Worm (Caenorhabditis elegans): ENCODE data around the gene T28C12.15.

Gene T28C12.15

DNA sequence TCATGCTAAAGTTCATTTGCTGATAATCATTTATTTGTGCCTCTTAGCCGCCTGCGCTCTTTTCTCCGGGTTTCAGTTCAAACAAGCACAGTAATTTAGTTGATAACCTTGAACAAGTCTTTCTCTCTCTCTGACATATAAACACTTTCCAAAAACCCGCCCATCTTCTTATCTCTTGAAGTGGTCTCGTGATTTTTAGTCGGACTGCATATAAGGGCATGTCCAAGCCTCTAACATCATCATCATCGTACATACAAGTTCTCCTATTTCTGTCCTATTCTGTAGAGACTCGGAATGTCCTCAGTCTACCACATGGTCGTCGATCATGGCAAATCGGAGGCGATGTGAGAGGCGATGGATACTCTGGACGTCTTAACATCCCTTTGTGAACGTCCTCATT, 45.4 kb downstream of the T28C12.15 start, which contains the start of gene F31F7.1:
Gene F31F7.1, plus strand, starts transcription at position 235 of the 400 bp plus-strand sequence.
- no peak for TF ChIP-seq Y53G8AR.9 (GFP tag; conservative IDR thresholded peaks at IDR 0.05)
- TF ChIP-seq nhr-80 (tag; optimal IDR thresholded peaks at IDR 0.05), result peak; percentile 98
- TF ChIP-seq ZK185.1 (tag; optimal IDR thresholded peaks at IDR 0.05; ENCODE audit: poor library complexity, severe bottlenecking), result peak; percentile 36
- no peak for TF ChIP-seq cebp-1 (GFP tag; IDR thresholded peaks at IDR 0.05)
- TF ChIP-seq cebp-1 (tag; optimal IDR thresholded peaks at IDR 0.05), result peak; percentile 17
- no peak for TF ChIP-seq attf-3 (GFP tag; conservative IDR thresholded peaks at IDR 0.05)
- peak; percentile 30 for TF ChIP-seq lin-40 (tag; optimal IDR thresholded peaks at IDR 0.05)
- TF ChIP-seq egl-44 (GFP tag; IDR thresholded peaks at IDR 0.05), result 0 out of 2 replicates have a peak, but pooled peaks have one; percentile 40
- TF ChIP-seq attf-6 (GFP tag; IDR thresholded peaks at IDR 0.05), result no peak
- no peak for TF ChIP-seq chd-7 (tag; optimal IDR thresholded peaks at IDR 0.05)
- peak; percentile 76 for TF ChIP-seq ztf-22 (GFP tag; optimal IDR thresholded peaks at IDR 0.05)
- TF ChIP-seq madf-10 (tag; optimal IDR thresholded peaks at IDR 0.05), result peak; percentile 49
- no peak for TF ChIP-seq C06A6.2 (GFP tag; conservative IDR thresholded peaks at IDR 0.05)
- TF ChIP-seq rpc-1 (optimal IDR thresholded peaks at IDR 0.05), result no peak
- TF ChIP-seq rpc-1 (tag; optimal IDR thresholded peaks at IDR 0.05), result no peak
- TF ChIP-seq cebp-2 (GFP tag; IDR thresholded peaks at IDR 0.05), result no peak
- TF ChIP-seq zim-3 (tag; optimal IDR thresholded peaks at IDR 0.05), result no peak
- no peak for TF ChIP-seq hmg-20 (GFP tag; IDR thresholded peaks at IDR 0.05)
- 0 out of 2 replicates have a peak, but pooled peaks have one; percentile 6 for TF ChIP-seq pbrm-1 (GFP tag; IDR thresholded peaks at IDR 0.05)
- TF ChIP-seq tlf-1 (GFP tag; optimal IDR thresholded peaks at IDR 0.05), result peak; percentile 5
- TF ChIP-seq ztf-26 (tag; optimal IDR thresholded peaks at IDR 0.05), result peak; percentile 19
- TF ChIP-seq ets-4 (GFP tag; optimal IDR thresholded peaks at IDR 0.05), result peak; percentile 17
- TF ChIP-seq madf-3 (GFP tag; IDR thresholded peaks at IDR 0.05), result no peak
- peak; percentile 18 for TF ChIP-seq ztf-18 (tag; optimal IDR thresholded peaks at IDR 0.05)
- TF ChIP-seq atf-7 (tag; optimal IDR thresholded peaks at IDR 0.05), result peak; percentile 46
- no peak for TF ChIP-seq Y56A3A.18 (GFP tag; IDR thresholded peaks at IDR 0.05)
- peak in 1 of 2 experiments; percentile 20 for TF ChIP-seq let-607 (tag; optimal IDR thresholded peaks at IDR 0.05)
- TF ChIP-seq tbp1 (GFP tag; optimal IDR thresholded peaks at IDR 0.05), result peak; percentile 49
- TF ChIP-seq ama-1 (optimal IDR thresholded peaks at IDR 0.05), result peak; percentile 77
- no peak for TF ChIP-seq ama-1 (GFP tag; optimal IDR thresholded peaks at IDR 0.05)
- peak; percentile 56 for TF ChIP-seq dox-1 (GFP tag; IDR thresholded peaks at IDR 0.05)
- no peak for TF ChIP-seq aptf-3 (GFP tag; IDR thresholded peaks at IDR 0.05)

ce11 chrV:6275209-6275608, 46.4 kb downstream of the T28C12.15 start:
- TF ChIP-seq ztf-26 (tag; optimal IDR thresholded peaks at IDR 0.05) (no peak), F57C9.4 (tag; optimal IDR thresholded peaks at IDR 0.05) (no peak), madf-3 (GFP tag; IDR thresholded peaks at IDR 0.05) (no peak), hrde-1 (tag; optimal IDR thresholded peaks at IDR 0.05; ENCODE audit: borderline replicate concordance) (no peak), attf-3 (GFP tag; conservative IDR thresholded peaks at IDR 0.05) (no peak), lin-35 (GFP tag; optimal IDR thresholded peaks at IDR 0.05) (no peak), snpc-4 (GFP tag; optimal IDR thresholded peaks at IDR 0.05) (no peak), snpc-4 (tag; optimal IDR thresholded peaks at IDR 0.05) (no peak), rcor-1 (GFP tag; IDR thresholded peaks at IDR 0.05) (no peak), cebp-1 (GFP tag; IDR thresholded peaks at IDR 0.05) (no peak), cebp-1 (tag; optimal IDR thresholded peaks at IDR 0.05) (peak; percentile 57), B0336.3 (GFP tag; IDR thresholded peaks at IDR 0.05) (no peak), F33H1.4 (GFP tag; IDR thresholded peaks at IDR 0.05) (no peak), ceh-100 (GFP tag; IDR thresholded peaks at IDR 0.05) (no peak), tbp1 (GFP tag; optimal IDR thresholded peaks at IDR 0.05) (peak; percentile 24), fkh-3 (tag; optimal IDR thresholded peaks at IDR 0.05) (no peak), hmg-1.2 (GFP tag; IDR thresholded peaks at IDR 0.05) (0 out of 2 replicates have a peak, but pooled peaks have one; percentile 14), bed-1 (GFP tag; IDR thresholded peaks at IDR 0.05) (no peak), ztf-6 (GFP tag; IDR thresholded peaks at IDR 0.05) (no peak), ets-4 (GFP tag; optimal IDR thresholded peaks at IDR 0.05) (peak; percentile 63), ceh-27 (GFP tag; optimal IDR thresholded peaks at IDR 0.05) (no peak), mes-4 (tag; optimal IDR thresholded peaks at IDR 0.05) (no peak), mxl-1 (tag; optimal IDR thresholded peaks at IDR 0.05) (no peak), ekl-4 (GFP tag; IDR thresholded peaks at IDR 0.05) (no peak), mel-28 (tag; optimal IDR thresholded peaks at IDR 0.05; ENCODE audit: borderline replicate concordance) (no peak)
